Fruit fly (Drosophila melanogaster) whole organism, embryonic: ENCODE data around the gene CG15406.

ENCODE experiments used
- Ada2b ChIP-seq: fragments of 200-800 bp; sonication (Bioruptor generic); IDR thresholded peaks from 2 replicates; pipeline ENCODE4 v1.3.6; 2022; ENCODE audit warnings: missing biosample characterization, missing genetic modification characterization
- Atf3 ChIP-seq: fragments of 200-800 bp; sonication (Bioruptor generic); optimal IDR thresholded peaks from 3 replicates; lab custom pipeline; 2016; ENCODE audit warnings: missing biosample characterization, missing genetic modification characterization
- C15 ChIP-seq: fragments of 200-800 bp; sonication (Bioruptor generic); IDR thresholded peaks from 3 replicates; pipeline ENCODE4 v1.3.6; 2022; ENCODE audit warnings: missing biosample characterization, missing genetic modification characterization
- CG10959 ChIP-seq: fragments of 200-800 bp; sonication (Bioruptor generic); IDR thresholded peaks from 2 replicates; pipeline ENCODE4 v1.3.6; 2022; ENCODE audit warnings: missing biosample characterization, missing genetic modification characterization
- CG11456 ChIP-seq: fragments of 200-800 bp; sonication (Bioruptor generic); IDR thresholded peaks from 3 replicates; pipeline ENCODE4 v1.3.6; 2022; ENCODE audit warnings: missing biosample characterization, missing genetic modification characterization
- CG13624 ChIP-seq: fragments of 200-800 bp; sonication (Bioruptor generic); optimal IDR thresholded peaks from 2 replicates; lab custom pipeline; 2016; ENCODE audit warnings: missing biosample characterization, missing genetic modification characterization
- CG14441 ChIP-seq: fragments of 200-800 bp; sonication (Bioruptor generic); IDR thresholded peaks from 2 replicates; pipeline ENCODE4 v1.3.6; 2022; ENCODE audit warnings: missing biosample characterization, missing genetic modification characterization
- CG15269 ChIP-seq: fragments of 200-800 bp; sonication (Bioruptor generic); optimal IDR thresholded peaks from 2 replicates; lab custom pipeline; 2018; ENCODE audit warnings: missing biosample characterization, mild to moderate bottlenecking, missing genetic modification characterization, moderate library complexity
- CG15514 ChIP-seq: fragments of 200-800 bp; sonication (Bioruptor generic); optimal IDR thresholded peaks from 3 replicates; lab custom pipeline; 2017; ENCODE audit warnings: missing biosample characterization, missing genetic modification characterization, mild to moderate bottlenecking, moderate library complexity, missing genetic modification reagents
- CG1647 ChIP-seq: fragments of 200-800 bp; sonication (Bioruptor generic); optimal IDR thresholded peaks from 3 replicates; lab custom pipeline; 2016; ENCODE audit warnings: missing biosample characterization, missing genetic modification characterization
- CG17385 ChIP-seq: fragments of 200-800 bp; sonication (Bioruptor generic); optimal IDR thresholded peaks from 3 replicates; lab custom pipeline; 2018; ENCODE audit warnings: missing biosample characterization, mild to moderate bottlenecking, missing genetic modification characterization
- CG17612 ChIP-seq: fragments of 200-800 bp; sonication (Bioruptor generic); IDR thresholded peaks from 2 replicates; pipeline ENCODE4 v1.3.6; 2022; ENCODE audit warnings: missing biosample characterization, missing genetic modification characterization
- CG18476 ChIP-seq: fragments of 200-800 bp; sonication (Bioruptor generic); optimal IDR thresholded peaks from 2 replicates; lab custom pipeline; 2016; ENCODE audit warnings: missing biosample characterization, mild to moderate bottlenecking, missing genetic modification characterization
- CG18599 ChIP-seq: fragments of 200-800 bp; sonication (Bioruptor generic); optimal IDR thresholded peaks from 3 replicates; lab custom pipeline; 2017; ENCODE audit warnings: missing biosample characterization, missing genetic modification characterization, mild to moderate bottlenecking, moderate library complexity, missing genetic modification reagents
- CG2120 ChIP-seq: fragments of 200-800 bp; sonication (Bioruptor generic); optimal IDR thresholded peaks from 3 replicates; lab custom pipeline; 2016; ENCODE audit warnings: missing biosample characterization, missing genetic modification characterization
- CG30403 ChIP-seq: fragments of 200-800 bp; sonication (Bioruptor generic); optimal IDR thresholded peaks from 3 replicates; lab custom pipeline; 2016; ENCODE audit warnings: missing biosample characterization, missing genetic modification characterization
- CG43689 ChIP-seq: fragments of 200-800 bp; sonication (Bioruptor generic); IDR thresholded peaks from 2 replicates; pipeline ENCODE4 v1.3.6; 2022; ENCODE audit warnings: missing biosample characterization, missing genetic modification characterization
- CG4730 ChIP-seq: fragments of 200-800 bp; sonication (Bioruptor generic); IDR thresholded peaks from 2 replicates; pipeline ENCODE4 v1.3.6; 2022; ENCODE audit warnings: missing biosample characterization, missing genetic modification characterization
- CG9876 ChIP-seq: fragments of 200-800 bp; sonication (Bioruptor generic); optimal IDR thresholded peaks from 2 replicates; lab custom pipeline; 2016; ENCODE audit warnings: missing biosample characterization, missing genetic modification characterization
- CG9932 ChIP-seq: fragments of 200-800 bp; sonication (Bioruptor generic); IDR thresholded peaks from 2 replicates; pipeline ENCODE4 v1.3.6; 2022; ENCODE audit warnings: missing biosample characterization, missing genetic modification characterization
- CHES-1-like ChIP-seq: fragments of 200-800 bp; sonication (Bioruptor generic); optimal IDR thresholded peaks from 2 replicates; lab custom pipeline; 2016; ENCODE audit warnings: missing biosample characterization, missing genetic modification characterization
- Dek ChIP-seq: fragments of 200-800 bp; sonication (Bioruptor generic); optimal IDR thresholded peaks from 3 replicates; lab custom pipeline; 2019; ENCODE audit warnings: missing biosample characterization, mild to moderate bottlenecking, missing genetic modification characterization, moderate library complexity
- Drgx ChIP-seq: fragments of 200-800 bp; sonication (Bioruptor generic); IDR thresholded peaks from 2 replicates; pipeline ENCODE4 v1.3.6; 2022; ENCODE audit warnings: missing biosample characterization, missing genetic modification characterization
- Elba2 ChIP-seq: fragments of 200-800 bp; sonication (Bioruptor generic); optimal IDR thresholded peaks from 3 replicates; lab custom pipeline; 2016; ENCODE audit warnings: missing biosample characterization, missing genetic modification characterization
- Meics ChIP-seq: fragments of 200-800 bp; sonication (Bioruptor generic); optimal IDR thresholded peaks from 2 replicates; lab custom pipeline; 2017; ENCODE audit warnings: missing biosample characterization, mild to moderate bottlenecking, missing genetic modification characterization
- Myb ChIP-seq: fragments of 200-800 bp; sonication (Bioruptor generic); optimal IDR thresholded peaks from 2 replicates; lab custom pipeline; 2016; ENCODE audit warnings: missing biosample characterization, missing genetic modification characterization
- YL-1 ChIP-seq: fragments of 200-800 bp; sonication (Bioruptor generic); optimal IDR thresholded peaks from 3 replicates; lab custom pipeline; 2017; ENCODE audit warnings: missing biosample characterization, mild to moderate bottlenecking, missing genetic modification characterization
- ash1 ChIP-seq: fragments of 200-800 bp; sonication (Bioruptor generic); optimal IDR thresholded peaks from 2 replicates; lab custom pipeline; 2018; ENCODE audit warnings: missing biosample characterization, mild to moderate bottlenecking, missing genetic modification characterization
- ci ChIP-seq: fragments of 200-800 bp; sonication (Bioruptor generic); IDR thresholded peaks from 3 replicates; pipeline ENCODE4 v1.3.6; 2022; ENCODE audit warnings: missing biosample characterization, missing genetic modification characterization
- cwo ChIP-seq: fragments of 200-800 bp; sonication (Bioruptor generic); optimal IDR thresholded peaks from 3 replicates; lab custom pipeline; 2017; ENCODE audit warnings: missing biosample characterization, missing genetic modification characterization, mild to moderate bottlenecking, moderate library complexity, missing genetic modification reagents
- disco-r ChIP-seq: fragments of 200-800 bp; sonication (Bioruptor generic); optimal IDR thresholded peaks from 2 replicates; lab custom pipeline; 2016; ENCODE audit warnings: missing biosample characterization, missing genetic modification characterization
- dpn ChIP-seq, 2 experiments: fragments of 200-800 bp; sonication (Bioruptor generic); optimal IDR thresholded peaks; 3 replicates each; lab custom pipeline; 2016; ENCODE audit warnings: missing biosample characterization in 2 of 2, missing genetic modification characterization in 2 of 2
- esg ChIP-seq: fragments of 200-800 bp; sonication (Bioruptor generic); conservative IDR thresholded peaks from 2 replicates; pipeline ENCODE4 v1.3.6; 2022; ENCODE audit warnings: missing biosample characterization, missing genetic modification characterization
- ftz-f1 ChIP-seq: fragments of 200-800 bp; sonication (Bioruptor generic); optimal IDR thresholded peaks from 2 replicates; lab custom pipeline; 2016; ENCODE audit warnings: missing biosample characterization, missing genetic modification characterization
- grau ChIP-seq: fragments of 200-800 bp; optimal IDR thresholded peaks from 3 replicates; lab custom pipeline; 2019; ENCODE audit warnings: missing biosample characterization, mild to moderate bottlenecking, missing genetic modification characterization, moderate library complexity
- gro ChIP-seq: fragments of 200-800 bp; sonication (Bioruptor generic); optimal IDR thresholded peaks from 2 replicates; lab custom pipeline; 2016; ENCODE audit warnings: missing biosample characterization, missing genetic modification characterization
- ind ChIP-seq: fragments of 200-800 bp; sonication (Bioruptor generic); optimal IDR thresholded peaks from 3 replicates; lab custom pipeline; 2016; ENCODE audit warnings: missing biosample characterization, missing genetic modification characterization
- lab ChIP-seq: fragments of 200-800 bp; sonication (Bioruptor generic); optimal IDR thresholded peaks from 3 replicates; lab custom pipeline; 2017; ENCODE audit warnings: missing biosample characterization, missing genetic modification characterization, mild to moderate bottlenecking, moderate library complexity, missing genetic modification reagents
- lmd ChIP-seq: fragments of 200-800 bp; sonication (Bioruptor generic); IDR thresholded peaks from 2 replicates; pipeline ENCODE4 v1.3.6; 2022; ENCODE audit warnings: missing biosample characterization, missing genetic modification characterization
- lov ChIP-seq, 2 experiments: fragments of 200-800 bp in 1 of 2; fragments of >200 bp in 1 of 2; sonication (Bioruptor generic) in 1 of 2; IDR thresholded peaks in 1 of 2; optimal IDR thresholded peaks in 1 of 2; 2 replicates in 1 of 2; 3 replicates in 1 of 2; pipeline versions ENCODE4 v1.3.6 to Lab custom; 2017 to 2022; ENCODE audit warnings: missing biosample characterization in 1 of 2, missing genetic modification characterization in 1 of 2
- org-1 ChIP-seq: fragments of 200-800 bp; sonication (Bioruptor generic); optimal IDR thresholded peaks from 2 replicates; lab custom pipeline; 2017; ENCODE audit warnings: missing biosample characterization, missing genetic modification characterization
- p53 ChIP-seq: fragments of 200-800 bp; sonication (Bioruptor generic); optimal IDR thresholded peaks from 2 replicates; lab custom pipeline; 2016; ENCODE audit warnings: missing biosample characterization, missing genetic modification characterization
- row ChIP-seq: fragments of 200-800 bp; sonication (Bioruptor generic); IDR thresholded peaks from 3 replicates; pipeline ENCODE4 v1.3.6; 2022; ENCODE audit warnings: missing biosample characterization, missing genetic modification characterization
- schlank ChIP-seq: fragments of 200-800 bp; sonication (Bioruptor generic); optimal IDR thresholded peaks from 2 replicates; lab custom pipeline; 2018; ENCODE audit warnings: missing biosample characterization, mild to moderate bottlenecking, missing genetic modification characterization
- shn ChIP-seq: fragments of 200-800 bp; sonication (Bioruptor generic); optimal IDR thresholded peaks from 3 replicates; lab custom pipeline; 2016; ENCODE audit warnings: missing biosample characterization, missing genetic modification characterization
- slbo ChIP-seq: fragments of 200-800 bp; sonication (Bioruptor generic); IDR thresholded peaks from 2 replicates; pipeline ENCODE4 v1.3.6; 2022; ENCODE audit warnings: missing biosample characterization, missing genetic modification characterization
- sob ChIP-seq: fragments of 200-800 bp; sonication (Bioruptor generic); IDR thresholded peaks from 2 replicates; pipeline ENCODE4 v1.3.6; 2022; ENCODE audit warnings: missing biosample characterization, missing genetic modification characterization
- sqz ChIP-seq: fragments of 200-800 bp; sonication (Bioruptor generic); optimal IDR thresholded peaks from 3 replicates; lab custom pipeline; 2018; ENCODE audit warnings: missing biosample characterization, mild to moderate bottlenecking, missing genetic modification characterization
- stwl ChIP-seq: fragments of 200-800 bp; sonication (Bioruptor generic); optimal IDR thresholded peaks from 3 replicates; lab custom pipeline; 2018; ENCODE audit warnings: missing biosample characterization, mild to moderate bottlenecking, missing genetic modification characterization, moderate library complexity
- sug ChIP-seq: fragments of 200-800 bp; optimal IDR thresholded peaks from 2 replicates; lab custom pipeline; 2019; ENCODE audit warnings: missing biosample characterization, mild to moderate bottlenecking, missing genetic modification characterization, moderate library complexity
- zen2 ChIP-seq: fragments of 200-800 bp; sonication (Bioruptor generic); IDR thresholded peaks from 3 replicates; pipeline ENCODE4 v1.3.6; 2022; ENCODE audit warnings: missing biosample characterization, missing genetic modification characterization; ENCODE audit not compliant: partially characterized antibody

Gene CG15406

dm6 chr2L:3356193-3356645, 47.2 kb downstream of the CG15406 start:
- TF ChIP-seq CG15269 (tag; lab: Kevin White, UChicago) (no peak), lmd (GFP tag; lab: Robert Waterston, UW) (peak; percentile 32; the same call in 1 of the 2 replicates), CG4730 (GFP tag; lab: Robert Waterston, UW) (no peak), row (GFP tag; lab: Robert Waterston, UW) (peak; percentile 36; the same call in 1 of the 3 replicates), CG15514 (peak; percentile 37), CG17612 (GFP tag; lab: Robert Waterston, UW) (0 out of 2 replicates have a peak, but pooled peaks have one; percentile 19), CG9876 (GFP tag; lab: Kevin White, UChicago) (no peak), CG17385 (peak; percentile 24), CG14441 (GFP tag; lab: Robert Waterston, UW) (0 out of 2 replicates have a peak, but pooled peaks have one; percentile 46), ind (GFP tag; lab: Kevin White, UChicago) (peak; percentile 15), Meics (peak; percentile 19), Atf3 (GFP tag; lab: Kevin White, UChicago) (no peak), zen2 (GFP tag; lab: Robert Waterston, UW) (no peak), shn (GFP tag; lab: Kevin White, UChicago) (peak; percentile 15), Ada2b (peak; percentile 39; the same call in 1 of the 2 replicates), C15 (no peak), Drgx (GFP tag; lab: Robert Waterston, UW) (no peak), cwo (GFP tag; lab: Kevin White, UChicago) (peak; percentile 58), CG43689 (GFP tag; lab: Robert Waterston, UW) (no peak), CG10959 (GFP tag; lab: Robert Waterston, UW) (no peak), schlank (tag; lab: Kevin White, UChicago) (peak; percentile 11), p53 (GFP tag; lab: Kevin White, UChicago) (peak; percentile 5), CG13624 (GFP tag; lab: Kevin White, UChicago) (peak; percentile 45), grau (tag; lab: Kevin White, UChicago) (peak; percentile 43), ash1 (GFP tag; lab: Kevin White, UChicago) (no peak), CG2120 (GFP tag; lab: Kevin White, UChicago) (peak; percentile 74), YL-1 (no peak), org-1 (GFP tag; lab: Kevin White, UChicago) (no peak), dpn (GFP tag; optimal IDR thresholded peaks at IDR 0.05; lab: Kevin White, UChicago) (peak in 1 of 2 experiments; percentile 29), sug (tag; lab: Kevin White, UChicago) (peak; percentile 22), lov (optimal IDR thresholded peaks at IDR 0.05; lab: Kevin White, UChicago) (no peak), lov (GFP tag; IDR thresholded peaks at IDR 0.05; lab: Robert Waterston, UW) (no peak), CG1647 (GFP tag; lab: Kevin White, UChicago) (peak; percentile 2), esg (GFP tag; lab: Robert Waterston, UW) (no peak), lab (GFP tag; lab: Kevin White, UChicago) (peak; percentile 41), CG11456 (no peak), CG30403 (peak; percentile 30), ftz-f1 (peak; percentile 96), stwl (no peak), ci (GFP tag; lab: Robert Waterston, UW) (no peak), CG9932 (GFP tag; lab: Robert Waterston, UW) (peak; percentile 57), sob (GFP tag; lab: Robert Waterston, UW) (peak; percentile 68), Dek (tag; lab: Kevin White, UChicago) (peak; percentile 33), gro (GFP tag; lab: Kevin White, UChicago) (peak; percentile 33), sqz (GFP tag; lab: Kevin White, UChicago) (peak; percentile 22), Myb (GFP tag; lab: Kevin White, UChicago) (peak; percentile 6), CG18599 (GFP tag; lab: Kevin White, UChicago) (peak; percentile 66), CHES-1-like (peak; percentile 33), Elba2 (GFP tag; lab: Kevin White, UChicago) (no peak), disco-r (GFP tag; lab: Kevin White, UChicago) (no peak), slbo (GFP tag; lab: Robert Waterston, UW) (peak; percentile 63), CG18476 (GFP tag; lab: Kevin White, UChicago) (no peak)
